Worm (Caenorhabditis elegans) whole organism, L4 larva: ENCODE data around the gene ZC15.1.

ENCODE experiments used
- aha-1 ChIP-seq: fragments of 150-350 bp; peaks from one replicate; lab custom pipeline; 2014; ENCODE audit warnings: missing biosample characterization, missing genetic modification characterization
- gei-8 ChIP-seq: fragments of 200-800 bp; sonication (Bioruptor generic); optimal IDR thresholded peaks from 2 replicates; lab custom pipeline; 2018; ENCODE audit warnings: mild to moderate bottlenecking, missing genetic modification characterization, missing compliant biosample characterization
- lir-3 ChIP-seq: sonication (generic microtip); optimal IDR thresholded peaks from 2 replicates; lab custom pipeline; 2016; ENCODE audit warnings: mild to moderate bottlenecking, missing genetic modification characterization, missing compliant biosample characterization
- mxl-3 ChIP-seq: fragments of 200-800 bp; sonication (Bioruptor generic); optimal IDR thresholded peaks from 2 replicates; lab custom pipeline; 2018; ENCODE audit warnings: mild to moderate bottlenecking, missing genetic modification characterization, missing compliant biosample characterization
- zfp-2 ChIP-seq: sonication (generic microtip); optimal IDR thresholded peaks from 2 replicates; lab custom pipeline; 2016; ENCODE audit warnings: mild to moderate bottlenecking, missing genetic modification characterization, missing compliant biosample characterization

DNA sequence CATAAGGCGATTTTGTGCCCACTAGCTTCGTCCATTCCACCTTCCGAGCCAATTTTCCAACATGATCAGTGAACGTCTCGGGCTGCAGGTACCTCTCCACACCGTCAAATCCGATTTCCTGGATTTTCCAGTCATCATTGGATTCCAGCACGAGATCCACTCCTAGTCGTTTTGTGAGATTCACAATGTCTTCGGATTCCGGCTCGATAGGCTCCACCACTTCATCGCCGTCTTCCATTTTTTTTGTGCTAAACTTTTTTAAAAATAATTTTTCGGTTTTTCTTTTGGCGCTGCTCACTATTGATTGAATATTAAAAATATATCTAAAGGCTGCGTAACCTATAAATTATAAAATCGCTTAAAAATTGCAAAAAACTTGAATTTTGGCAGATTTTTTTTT lies 38.9 kb upstream of the ZC15.1 start, which contains the start of gene mdt-17:
- TF ChIP-seq zfp-2 (tag; lab: Kevin White, UChicago), result no peak
- TF ChIP-seq aha-1 (tag; lab: Kevin White, UChicago), result peak; percentile 72
- TF ChIP-seq mxl-3 (GFP tag; lab: Kevin White, UChicago), result no peak
- no peak for TF ChIP-seq lir-3 (tag; lab: Kevin White, UChicago)
- TF ChIP-seq gei-8 (GFP tag; lab: Kevin White, UChicago), result no peak
